Worm (Caenorhabditis elegans): ENCODE results near the gene oac-50.

DNA sequence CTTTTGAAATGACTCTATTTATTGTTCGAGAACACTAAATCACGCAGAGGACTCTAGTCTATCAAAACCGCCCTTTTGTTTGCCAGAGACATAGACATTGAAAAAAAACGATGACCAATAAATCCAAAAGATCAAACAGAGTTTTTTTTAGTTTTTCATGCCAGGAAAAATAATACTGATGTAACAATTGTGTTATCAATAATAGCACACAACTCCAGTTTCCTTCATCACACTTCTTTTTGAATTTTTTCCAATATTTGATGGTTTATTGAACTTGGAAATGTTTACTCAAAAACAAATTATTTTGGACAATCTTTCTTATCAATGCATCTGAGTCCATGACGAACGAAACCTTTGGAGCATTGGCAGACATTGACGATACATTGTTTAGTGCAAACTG is 19.4 kb downstream of the oac-50 start, which contains the start of gene C25E10.8:
- TF ChIP-seq ama-1 (optimal IDR thresholded peaks at IDR 0.05) (no peak), nhr-12 (tag; optimal IDR thresholded peaks at IDR 0.05) (no peak), nhr-76 (tag; optimal IDR thresholded peaks at IDR 0.05) (no peak), ceh-82 (tag; optimal IDR thresholded peaks at IDR 0.05) (no peak), nhr-11 (tag; optimal IDR thresholded peaks at IDR 0.05) (no peak), elt-3 (tag; optimal IDR thresholded peaks at IDR 0.05) (no peak), unc-39 (tag; optimal IDR thresholded peaks at IDR 0.05) (no peak), zag-1 (tag; optimal IDR thresholded peaks at IDR 0.05) (no peak), snpc-4 (tag; optimal IDR thresholded peaks at IDR 0.05) (no peak), pqm-1 (tag; optimal IDR thresholded peaks at IDR 0.05) (no peak), skn-1 (tag; optimal IDR thresholded peaks at IDR 0.05) (no peak)
